Worm (Caenorhabditis elegans): ENCODE data around the gene B0034.4.

- no peak for TF ChIP-seq T22C8.4 (GFP tag; IDR thresholded peaks at IDR 0.05)
- no peak for TF ChIP-seq cog-1 (tag; optimal IDR thresholded peaks at IDR 0.05)
- TF ChIP-seq ref-1 (GFP tag; conservative IDR thresholded peaks at IDR 0.05), result no peak
These were observed 38.2 kb downstream of the B0034.4 start for ce11 chrII:5931109-5931508.

Data from whole organism, midembryonic.